Worm (Caenorhabditis elegans) whole organism, dauer: ENCODE results near the gene lurp-1.
"Not testable (repeated sequence)": the region's sequence is repeated elsewhere in the genome, so short reads cannot be mapped to it uniquely, and the experiment has no call there.

ENCODE experiments used
- unc-62 ChIP-seq: sonication (generic microtip); optimal IDR thresholded peaks from 2 replicates; lab custom pipeline; 2017; ENCODE audit warnings: missing biosample characterization, missing genetic modification reagents, missing genetic modification characterization

Gene lurp-1

DNA sequence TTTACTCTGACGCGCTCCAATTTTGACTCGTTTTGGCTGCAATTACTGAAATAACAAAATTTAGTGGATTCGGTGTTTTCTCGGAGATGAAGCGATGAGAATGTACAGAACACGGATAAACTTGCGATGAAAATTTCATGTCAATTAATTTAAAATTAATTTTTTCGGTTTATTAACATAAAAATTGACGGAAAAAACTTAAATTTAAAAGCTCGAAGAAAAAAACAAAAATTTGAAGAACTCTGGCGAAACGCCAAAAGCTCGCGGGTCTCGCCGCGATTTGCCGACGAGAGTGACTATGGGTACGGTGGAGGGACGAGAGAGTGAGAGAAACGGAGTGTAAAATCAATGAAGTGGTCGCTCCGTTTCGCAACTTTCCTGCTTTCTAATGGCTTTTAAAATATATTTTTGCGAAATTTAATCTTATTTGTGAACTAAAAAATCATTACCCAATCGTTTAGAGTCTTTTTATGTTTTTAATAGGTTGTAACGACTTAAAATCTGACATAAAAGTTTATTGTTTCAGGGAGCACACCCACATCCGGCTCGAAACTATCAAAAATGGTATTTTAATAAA, 12.0 kb upstream of the lurp-1 start, which contains the start of the genes gmps-1 and cap-2:
Gene gmps-1 (minus strand): TSS at position 51 of the 577 bp plus-strand sequence.
Gene cap-2 (plus strand): TSS at position 527 of the 577 bp plus-strand sequence.
- TF ChIP-seq unc-62 (GFP tag; lab: Kevin White, UChicago): no peak

DNA sequence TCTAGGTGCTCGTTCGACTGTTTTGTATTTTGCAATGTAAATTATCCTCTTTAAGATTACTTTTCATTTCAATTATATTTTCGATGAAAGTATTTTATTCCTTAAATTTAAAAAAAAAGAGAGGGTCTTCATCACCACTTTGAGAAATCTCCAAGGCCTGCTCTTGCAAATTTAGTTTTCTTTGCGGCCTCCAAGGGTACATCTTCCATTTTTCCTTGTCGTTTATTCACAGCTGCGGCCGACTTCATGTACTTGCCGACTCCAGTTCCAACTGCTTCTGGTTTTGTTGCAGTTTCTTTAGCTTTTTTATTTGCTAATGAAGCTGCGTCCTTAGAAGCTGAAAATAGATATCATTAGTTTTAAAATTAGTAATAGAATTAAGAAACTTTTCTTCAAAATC, 10.0 kb upstream of the lurp-1 start:
- no peak for TF ChIP-seq unc-62 (GFP tag; lab: Kevin White, UChicago)

DNA sequence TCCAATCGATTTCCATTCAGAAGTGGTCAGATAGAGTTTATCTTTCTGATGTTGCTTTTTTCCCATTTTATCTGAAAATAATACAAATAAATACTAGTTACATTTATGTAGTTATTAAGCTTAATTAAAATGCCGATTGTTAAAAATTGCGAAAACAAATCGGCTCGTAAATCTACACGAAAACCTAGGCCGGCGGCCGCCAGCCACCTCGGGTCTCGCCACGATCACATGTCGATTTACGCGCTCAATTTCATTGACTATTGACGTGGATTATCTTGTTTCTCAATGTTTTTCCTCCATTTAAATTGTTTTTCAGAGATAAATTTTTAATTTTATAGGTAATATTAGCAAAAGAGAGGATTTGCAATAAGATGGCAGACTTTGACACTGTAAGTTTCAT, 8.2 kb upstream of the lurp-1 start, which contains the start of the genes cyn-4 and copz-1:
Gene cyn-4 (minus strand): TSS at position 71 of the 400 bp plus-strand sequence.
Gene copz-1 (plus strand): TSS at position 339 of the 400 bp plus-strand sequence.
- no peak for TF ChIP-seq unc-62 (GFP tag; lab: Kevin White, UChicago)

ce11 chrII:10873631-10874030, 7.1 kb upstream of the lurp-1 start, which contains the start of gene orc-2:
orc-2 (plus strand) TSS chrII:10873931.
- TF ChIP-seq unc-62 (GFP tag; lab: Kevin White, UChicago): no peak

- no peak for TF ChIP-seq unc-62 (GFP tag; lab: Kevin White, UChicago)
These were observed 3.7 kb downstream of the lurp-1 start, which contains the start of gene egg-3 for ce11 chrII:10884396-10884795. egg-3 (minus strand) TSS chrII:10884441.

DNA sequence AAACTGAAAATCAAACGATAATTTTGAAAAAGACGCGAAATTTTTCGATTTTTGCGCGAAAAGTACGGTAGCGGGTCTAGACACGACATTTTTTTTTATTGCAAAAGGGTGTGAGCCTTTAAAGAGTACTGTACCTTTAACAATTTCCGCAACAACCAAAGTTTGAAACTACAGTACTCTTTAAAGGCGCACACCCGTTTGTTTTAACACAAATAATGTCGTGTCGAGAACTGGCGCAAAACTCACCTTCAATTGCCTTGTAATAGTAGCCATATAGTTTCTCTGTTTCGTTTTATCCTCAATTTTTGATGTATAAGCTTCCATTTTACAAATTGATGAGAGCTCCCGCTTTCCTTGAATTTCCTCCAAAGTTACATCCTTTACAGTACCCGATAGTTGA, 4.5 kb downstream of the lurp-1 start:
- no peak for TF ChIP-seq unc-62 (GFP tag; lab: Kevin White, UChicago)

DNA sequence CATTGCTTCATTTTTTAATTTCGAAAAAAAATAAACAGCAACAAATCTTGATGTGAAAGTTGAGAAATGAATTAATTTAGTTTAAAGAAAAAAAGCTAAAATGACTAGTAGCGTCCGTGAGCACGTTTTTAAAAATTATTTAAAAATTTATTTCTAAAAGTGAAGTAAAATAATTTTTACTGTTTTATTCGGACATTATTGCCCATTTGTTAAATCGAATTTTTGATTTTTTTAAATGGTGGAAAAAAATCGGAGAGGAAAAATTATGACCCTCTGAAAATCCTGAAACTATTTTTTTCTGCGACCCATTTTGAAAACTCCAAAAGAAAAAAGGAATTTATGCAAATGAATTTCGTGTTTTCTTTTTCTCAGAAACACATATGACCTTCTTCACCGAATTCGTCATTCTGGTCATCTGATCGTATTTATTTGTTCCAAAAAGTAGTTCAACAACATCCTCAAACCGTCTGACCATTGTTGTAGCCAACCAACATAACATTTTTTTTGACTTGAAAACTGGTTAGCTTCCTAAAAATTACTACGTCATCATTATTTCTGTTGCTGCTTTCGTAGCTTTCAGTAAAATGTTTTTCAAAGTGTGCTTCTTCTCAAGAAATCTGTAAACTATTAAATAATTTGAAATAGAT, 5.3 kb downstream of the lurp-1 start, which contains the start of gene F44F4.3:
Gene F44F4.3 (minus strand): TSS at position 51 of the 647 bp plus-strand sequence.
- TF ChIP-seq unc-62 (GFP tag; lab: Kevin White, UChicago): no peak

- TF ChIP-seq unc-62 (GFP tag; lab: Kevin White, UChicago): no peak
These were observed 6.4 kb downstream of the lurp-1 start for ce11 chrII:10887097-10887496.

DNA sequence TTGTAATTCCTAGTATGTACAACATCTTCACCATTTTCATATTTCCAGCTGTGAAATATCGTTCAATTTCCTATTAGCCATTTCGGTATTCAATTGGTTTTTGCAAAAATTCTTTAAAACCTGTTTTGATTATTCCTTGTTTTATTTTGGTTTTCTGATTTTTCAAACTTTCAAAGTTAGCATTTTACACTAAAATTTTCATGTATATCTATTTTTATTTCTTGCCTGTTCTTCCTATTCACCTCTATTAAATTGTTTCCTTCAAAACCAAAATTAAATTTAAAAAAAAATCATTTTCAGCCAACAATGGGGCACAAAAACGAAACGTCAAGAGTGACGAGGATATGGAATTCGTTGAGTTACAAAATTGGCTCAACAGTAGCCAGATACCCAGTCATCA, 8.3 kb downstream of the lurp-1 start, which contains the start of gene ptr-8:
Gene ptr-8 (plus strand): TSS at position 301 of the 400 bp plus-strand sequence.
- no peak for TF ChIP-seq unc-62 (GFP tag; lab: Kevin White, UChicago)

DNA sequence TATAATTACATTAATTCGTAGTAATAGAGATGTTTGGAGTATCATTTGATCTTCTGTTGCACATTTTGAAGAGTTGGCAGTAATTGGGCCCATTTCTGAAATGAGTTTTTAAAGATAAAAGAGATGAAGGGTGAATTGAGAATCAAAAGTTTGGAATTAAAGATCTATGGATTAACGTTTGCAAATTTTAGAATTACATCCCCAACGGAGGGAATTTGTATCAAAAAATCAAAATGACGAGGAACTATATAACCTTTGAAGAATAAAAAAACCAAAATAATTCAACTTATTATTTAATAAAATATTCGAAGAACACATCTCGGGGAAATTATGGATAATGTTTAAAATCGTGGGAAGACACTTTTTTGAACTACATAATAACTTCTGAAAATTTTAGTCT, 14.3 kb downstream of the lurp-1 start, which contains the start of gene sra-10:
Gene sra-10 (minus strand): TSS at position 101 of the 400 bp plus-strand sequence.
- no peak for TF ChIP-seq unc-62 (GFP tag; lab: Kevin White, UChicago)

- TF ChIP-seq unc-62 (GFP tag; lab: Kevin White, UChicago): no peak
These were observed 15.2 kb downstream of the lurp-1 start for ce11 chrII:10895959-10896358.

- no peak for TF ChIP-seq unc-62 (GFP tag; lab: Kevin White, UChicago)
These were observed 18.3 kb downstream of the lurp-1 start for ce11 chrII:10898998-10899397.

ce11 chrII:10902104-10902503, 21.4 kb downstream of the lurp-1 start, which contains the start of gene gly-1:
gly-1 (minus strand) TSS chrII:10902204.
- TF ChIP-seq unc-62 (GFP tag; lab: Kevin White, UChicago): no peak

DNA sequence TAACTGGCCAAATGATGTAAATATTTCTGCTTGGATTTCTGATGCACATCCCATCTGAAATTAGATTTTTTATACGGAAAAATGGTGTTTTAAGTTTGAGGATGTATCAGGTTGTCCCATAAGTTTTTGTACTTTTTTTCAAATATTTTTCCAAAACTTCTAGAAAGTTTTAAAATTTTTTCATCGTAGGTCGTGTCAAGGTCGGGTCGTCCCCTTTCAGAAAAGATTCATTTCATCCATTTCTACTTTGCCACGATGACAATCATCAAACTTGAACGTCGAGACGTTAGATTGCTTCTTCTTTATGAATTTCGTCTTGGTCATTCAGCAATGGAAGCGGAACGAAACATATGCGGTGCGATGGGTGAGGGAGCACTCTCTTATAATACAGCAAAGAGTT, 23.7 kb downstream of the lurp-1 start, which contains the start of gene sra-12:
Gene sra-12 (minus strand): TSS at position 101 of the 400 bp plus-strand sequence.
- TF ChIP-seq unc-62 (GFP tag; lab: Kevin White, UChicago): not testable (repeated sequence)

DNA sequence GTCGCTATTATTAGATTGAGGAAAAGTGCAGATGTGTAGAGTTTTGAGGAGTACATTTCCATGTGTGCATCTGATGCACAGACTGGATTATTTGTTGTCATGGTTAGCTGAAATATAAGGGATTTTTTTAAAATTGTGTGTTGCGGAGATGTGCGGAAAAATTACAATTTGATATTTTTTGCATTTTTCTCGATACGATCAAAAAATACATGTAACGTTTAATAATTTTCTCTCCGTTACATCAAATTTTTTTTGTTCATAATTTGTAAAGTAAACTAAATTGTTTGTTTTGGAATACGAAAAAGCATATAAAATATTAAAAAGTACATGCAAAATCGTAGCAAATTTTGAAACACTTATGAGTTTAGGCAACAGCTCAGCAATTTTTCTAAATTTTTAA, 29.5 kb downstream of the lurp-1 start, which contains the start of gene sra-11:
Gene sra-11 (minus strand): TSS at position 101 of the 400 bp plus-strand sequence.
- TF ChIP-seq unc-62 (GFP tag; lab: Kevin White, UChicago): no peak

DNA sequence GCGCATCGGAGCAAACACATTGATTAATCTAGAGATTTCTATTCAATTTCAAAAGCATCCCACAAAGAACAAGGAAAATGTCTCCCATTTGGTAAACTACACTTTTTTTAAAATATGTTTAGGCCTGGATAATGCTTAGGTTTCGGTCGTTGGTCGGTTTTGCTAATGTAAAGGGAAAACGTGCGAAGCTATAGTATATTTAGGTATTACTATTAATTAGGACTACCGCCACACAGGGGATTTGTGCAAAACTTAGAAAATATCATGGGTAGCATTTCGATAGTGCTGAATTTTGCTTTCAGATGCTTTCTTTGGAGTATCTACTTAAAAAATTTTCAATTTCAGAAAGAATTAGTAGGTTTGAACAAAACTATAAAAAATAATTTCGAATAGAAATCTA, 32.3 kb downstream of the lurp-1 start:
- TF ChIP-seq unc-62 (GFP tag; lab: Kevin White, UChicago): no peak
